Fruit fly (Drosophila melanogaster) whole organism, embryonic: Measurements from ENCODE around the gene Orct2.
A peak's percentile ranks its signal among the peaks of the same experiment; 100 is the strongest.

Source experiments
- ATbp ChIP-seq: fragments of 200-800 bp; sonication (Bioruptor generic); optimal IDR thresholded peaks from 2 replicates; lab custom pipeline; 2017; ENCODE audit warnings: missing biosample characterization, mild to moderate bottlenecking, missing genetic modification characterization, missing genetic modification reagents
- BEAF-32 ChIP-seq: fragments of 200-800 bp; sonication (Bioruptor generic); optimal IDR thresholded peaks from 3 replicates; lab custom pipeline; 2017; ENCODE audit warnings: missing biosample characterization, missing genetic modification characterization, mild to moderate bottlenecking, moderate library complexity, missing genetic modification reagents
- Blimp-1 ChIP-seq: fragments of 200-800 bp; sonication (Bioruptor generic); optimal IDR thresholded peaks from 3 replicates; lab custom pipeline; 2018; ENCODE audit warnings: missing biosample characterization, missing genetic modification characterization, mild to moderate bottlenecking, moderate library complexity, missing genetic modification reagents
- CG10565 ChIP-seq: fragments of 200-800 bp; sonication (Bioruptor generic); optimal IDR thresholded peaks from 3 replicates; lab custom pipeline; 2016; ENCODE audit warnings: missing biosample characterization, mild to moderate bottlenecking, missing genetic modification characterization
- CG11695 ChIP-seq: fragments of 200-800 bp; sonication (Bioruptor generic); IDR thresholded peaks from 3 replicates; pipeline ENCODE4 v1.3.6; 2022; ENCODE audit warnings: missing biosample characterization, missing genetic modification characterization
- CG12155 ChIP-seq: fragments of 200-800 bp; sonication (Bioruptor generic); optimal IDR thresholded peaks from 3 replicates; lab custom pipeline; 2016; ENCODE audit warnings: missing biosample characterization, missing genetic modification characterization
- CG12391 ChIP-seq: fragments of 200-800 bp; sonication (Bioruptor generic); optimal IDR thresholded peaks from 3 replicates; lab custom pipeline; 2018; ENCODE audit warnings: missing biosample characterization, mild to moderate bottlenecking, missing genetic modification characterization, moderate library complexity
- CG13624 ChIP-seq: fragments of 200-800 bp; sonication (Bioruptor generic); optimal IDR thresholded peaks from 2 replicates; lab custom pipeline; 2016; ENCODE audit warnings: missing biosample characterization, missing genetic modification characterization
- CG15269 ChIP-seq: fragments of 200-800 bp; sonication (Bioruptor generic); optimal IDR thresholded peaks from 2 replicates; lab custom pipeline; 2018; ENCODE audit warnings: missing biosample characterization, mild to moderate bottlenecking, missing genetic modification characterization, moderate library complexity
- CG1529 ChIP-seq: fragments of 200-800 bp; sonication (Bioruptor generic); optimal IDR thresholded peaks from 3 replicates; lab custom pipeline; 2018; ENCODE audit warnings: missing biosample characterization, missing genetic modification characterization
- CG17829 ChIP-seq: fragments of 200-800 bp; optimal IDR thresholded peaks from 2 replicates; lab custom pipeline; 2019; ENCODE audit warnings: missing biosample characterization, mild to moderate bottlenecking, missing genetic modification characterization, moderate library complexity
- CG17912 ChIP-seq: fragments of 200-800 bp; sonication (Bioruptor generic); optimal IDR thresholded peaks from 2 replicates; lab custom pipeline; 2018; ENCODE audit warnings: missing biosample characterization, mild to moderate bottlenecking, missing genetic modification characterization
- CG2129 ChIP-seq: fragments of 200-800 bp; sonication (Bioruptor generic); IDR thresholded peaks from 2 replicates; pipeline ENCODE4 v1.3.6; 2022; ENCODE audit warnings: missing biosample characterization, missing genetic modification characterization; ENCODE audit not compliant: partially characterized antibody
- CG2678 ChIP-seq: fragments of 200-800 bp; sonication (Bioruptor generic); optimal IDR thresholded peaks from 3 replicates; lab custom pipeline; 2019; ENCODE audit warnings: missing biosample characterization, mild to moderate bottlenecking, missing genetic modification characterization, moderate library complexity
- CG4360 ChIP-seq: fragments of 200-800 bp; sonication (Bioruptor generic); IDR thresholded peaks from 2 replicates; pipeline ENCODE4 v1.3.6; 2022; ENCODE audit warnings: missing biosample characterization, missing genetic modification characterization
- CG43689 ChIP-seq: fragments of 200-800 bp; sonication (Bioruptor generic); IDR thresholded peaks from 2 replicates; pipeline ENCODE4 v1.3.6; 2022; ENCODE audit warnings: missing biosample characterization, missing genetic modification characterization
- CG4617 ChIP-seq: fragments of 200-800 bp; sonication (Bioruptor generic); optimal IDR thresholded peaks from 3 replicates; lab custom pipeline; 2016; ENCODE audit warnings: missing biosample characterization, missing genetic modification characterization, borderline replicate concordance
- CG4820 ChIP-seq: fragments of 200-800 bp; sonication (Bioruptor generic); optimal IDR thresholded peaks from 3 replicates; lab custom pipeline; 2016; ENCODE audit warnings: missing biosample characterization, missing genetic modification characterization
- CG6254 ChIP-seq: fragments of 200-800 bp; sonication (Bioruptor generic); optimal IDR thresholded peaks from 3 replicates; lab custom pipeline; 2017; ENCODE audit warnings: mild to moderate bottlenecking, missing biosample characterization, missing genetic modification reagents, missing genetic modification characterization
- CG6654 ChIP-seq: fragments of 200-800 bp; sonication (Bioruptor generic); optimal IDR thresholded peaks from 2 replicates; lab custom pipeline; 2017; ENCODE audit warnings: missing biosample characterization, mild to moderate bottlenecking, missing genetic modification characterization
- CG6683 ChIP-seq: fragments of 200-800 bp; sonication (Bioruptor generic); optimal IDR thresholded peaks from 2 replicates; lab custom pipeline; 2017; ENCODE audit warnings: missing biosample characterization, mild to moderate bottlenecking, missing genetic modification characterization, missing genetic modification reagents
- CG6689 ChIP-seq: fragments of 200-800 bp; sonication (Bioruptor generic); IDR thresholded peaks from 2 replicates; pipeline ENCODE4 v1.3.6; 2022; ENCODE audit warnings: missing biosample characterization, missing genetic modification characterization
- CG7271 ChIP-seq: fragments of 200-800 bp; sonication (Bioruptor generic); optimal IDR thresholded peaks from 2 replicates; lab custom pipeline; 2018; ENCODE audit warnings: missing biosample characterization, mild to moderate bottlenecking, missing genetic modification characterization, moderate library complexity
- CG8359 ChIP-seq: fragments of 200-800 bp; sonication (Bioruptor generic); optimal IDR thresholded peaks from 2 replicates; lab custom pipeline; 2017; ENCODE audit warnings: missing biosample characterization, mild to moderate bottlenecking, missing genetic modification characterization, borderline replicate concordance
- Camta ChIP-seq: fragments of 200-800 bp; sonication (Bioruptor generic); optimal IDR thresholded peaks from 2 replicates; lab custom pipeline; 2016; ENCODE audit warnings: missing biosample characterization, missing genetic modification characterization
- Dbx ChIP-seq: fragments of 200-800 bp; sonication (Bioruptor generic); IDR thresholded peaks from 3 replicates; pipeline ENCODE4 v1.3.6; 2022; ENCODE audit warnings: missing biosample characterization, missing genetic modification characterization
- E2f1 ChIP-seq: fragments of 200-800 bp; sonication (Bioruptor generic); IDR thresholded peaks from 2 replicates; pipeline ENCODE4 v1.3.6; 2022; ENCODE audit warnings: missing biosample characterization, missing genetic modification characterization
- HLHmδ ChIP-seq: fragments of 200-800 bp; sonication (Bioruptor generic); optimal IDR thresholded peaks from 2 replicates; lab custom pipeline; 2018; ENCODE audit warnings: missing biosample characterization, mild to moderate bottlenecking, missing genetic modification characterization, moderate library complexity
- Hsf ChIP-seq: fragments of 200-800 bp; sonication (Bioruptor generic); optimal IDR thresholded peaks from 3 replicates; lab custom pipeline; 2016; ENCODE audit warnings: missing biosample characterization, missing genetic modification characterization
- Jarid2 ChIP-seq: fragments of 200-800 bp; sonication (Bioruptor generic); optimal IDR thresholded peaks from 3 replicates; lab custom pipeline; 2017; ENCODE audit warnings: mild to moderate bottlenecking, missing biosample characterization, missing genetic modification reagents, missing genetic modification characterization
- MTF-1 ChIP-seq: fragments of 200-800 bp; sonication (Bioruptor generic); optimal IDR thresholded peaks from 2 replicates; lab custom pipeline; 2018; ENCODE audit warnings: missing biosample characterization, mild to moderate bottlenecking, missing genetic modification characterization, borderline replicate concordance
- Poxn ChIP-seq: fragments of 200-800 bp; sonication (Bioruptor generic); IDR thresholded peaks from 2 replicates; pipeline ENCODE4 v1.3.6; 2022; ENCODE audit warnings: missing biosample characterization, missing genetic modification characterization
- Rfx ChIP-seq: fragments of 200-800 bp; sonication (Bioruptor generic); IDR thresholded peaks from 2 replicates; pipeline ENCODE4 v1.3.6; 2022; ENCODE audit warnings: missing biosample characterization, missing genetic modification characterization
- Spps ChIP-seq: fragments of 200-800 bp; sonication (Bioruptor generic); optimal IDR thresholded peaks from 2 replicates; lab custom pipeline; 2018; ENCODE audit warnings: missing biosample characterization, mild to moderate bottlenecking, missing genetic modification characterization
- abd-A ChIP-seq: fragments of 200-800 bp; sonication (Bioruptor generic); optimal IDR thresholded peaks from 3 replicates; lab custom pipeline; 2019; ENCODE audit warnings: missing biosample characterization, mild to moderate bottlenecking, missing genetic modification characterization, moderate library complexity
- crp ChIP-seq, 2 experiments: fragments of 200-800 bp; sonication (Bioruptor generic); optimal IDR thresholded peaks; 2 replicates in 1 of 2; 3 replicates in 1 of 2; lab custom pipeline; 2017; ENCODE audit warnings: missing biosample characterization in 2 of 2, missing genetic modification characterization in 2 of 2, mild to moderate bottlenecking in 1 of 2, moderate library complexity in 1 of 2
- dysf ChIP-seq: fragments of 200-800 bp; sonication (Bioruptor generic); IDR thresholded peaks from 3 replicates; pipeline ENCODE4 v1.3.6; 2022; ENCODE audit warnings: missing biosample characterization, missing genetic modification characterization
- lov ChIP-seq, 2 experiments: fragments of 200-800 bp in 1 of 2; fragments of >200 bp in 1 of 2; sonication (Bioruptor generic) in 1 of 2; IDR thresholded peaks in 1 of 2; optimal IDR thresholded peaks in 1 of 2; 2 replicates in 1 of 2; 3 replicates in 1 of 2; pipeline versions ENCODE4 v1.3.6 to Lab custom; 2017 to 2022; ENCODE audit warnings: missing biosample characterization in 1 of 2, missing genetic modification characterization in 1 of 2
- nerfin-2 ChIP-seq: fragments of 200-800 bp; sonication (Bioruptor generic); IDR thresholded peaks from 2 replicates; pipeline ENCODE4 v1.3.6; 2022; ENCODE audit warnings: missing biosample characterization, missing genetic modification characterization; ENCODE audit not compliant: partially characterized antibody
- onecut ChIP-seq: fragments of 200-800 bp; sonication (Bioruptor generic); IDR thresholded peaks from 2 replicates; pipeline ENCODE4 v1.3.6; 2022; ENCODE audit warnings: missing biosample characterization, missing genetic modification characterization
- otp ChIP-seq: fragments of 200-800 bp; sonication (Bioruptor generic); IDR thresholded peaks from 3 replicates; pipeline ENCODE4, ENCODE4 v1.3.6; 2022; ENCODE audit warnings: missing biosample characterization, missing genetic modification characterization
- pb ChIP-seq: fragments of 200-800 bp; sonication (Bioruptor generic); optimal IDR thresholded peaks from 3 replicates; lab custom pipeline; 2016; ENCODE audit warnings: missing biosample characterization, missing genetic modification characterization
- peb ChIP-seq: fragments of 200-800 bp; sonication (Bioruptor generic); IDR thresholded peaks from 2 replicates; pipeline ENCODE4 v1.3.6; 2022; ENCODE audit warnings: missing biosample characterization, missing genetic modification characterization
- pho ChIP-seq: fragments of 200-800 bp; sonication (Bioruptor generic); optimal IDR thresholded peaks from 2 replicates; lab custom pipeline; 2016; ENCODE audit warnings: missing biosample characterization, missing genetic modification characterization
- pita ChIP-seq: fragments of 200-800 bp; sonication (Bioruptor generic); optimal IDR thresholded peaks from 2 replicates; lab custom pipeline; 2017; ENCODE audit warnings: missing biosample characterization, mild to moderate bottlenecking, missing genetic modification characterization
- run ChIP-seq: fragments of 200-800 bp; sonication (Bioruptor generic); optimal IDR thresholded peaks from 3 replicates; lab custom pipeline; 2018; ENCODE audit warnings: missing biosample characterization, mild to moderate bottlenecking, missing genetic modification characterization
- slou ChIP-seq: fragments of 200-800 bp; sonication (Bioruptor generic); optimal IDR thresholded peaks from 3 replicates; lab custom pipeline; 2016; ENCODE audit warnings: missing biosample characterization, missing genetic modification characterization
- tna ChIP-seq: fragments of 200-800 bp; sonication (Bioruptor generic); IDR thresholded peaks from 2 replicates; pipeline ENCODE4 v1.3.6; 2022; ENCODE audit warnings: missing biosample characterization, missing genetic modification characterization; ENCODE audit not compliant: partially characterized antibody
- vvl ChIP-seq: fragments of 200-800 bp; sonication (Bioruptor generic); IDR thresholded peaks from 2 replicates; pipeline ENCODE4 v1.3.6; 2022; ENCODE audit warnings: missing biosample characterization, missing genetic modification characterization
- wdn ChIP-seq: fragments of 200-800 bp; sonication (Bioruptor generic); IDR thresholded peaks from 2 replicates; pipeline ENCODE4 v1.3.6; 2022; ENCODE audit warnings: missing biosample characterization, missing genetic modification characterization

Orct2 gene

dm6 chr3R:24320342-24320711 lies 47.5 kb downstream of the Orct2 start (continued):
- TF ChIP-seq CG6254 (GFP tag; lab: Kevin White, UChicago) (no peak), vvl (GFP tag; lab: Robert Waterston, UW) (peak; percentile 72), tna (peak; percentile 75), CG6654 (GFP tag; lab: Kevin White, UChicago) (no peak), CG1529 (no peak), CG43689 (no peak), CG12155 (GFP tag; lab: Kevin White, UChicago) (no peak), HLHmδ (GFP tag; lab: Kevin White, UChicago) (peak; percentile 11), Rfx (GFP tag; lab: Robert Waterston, UW) (peak; percentile 52; the same call in 1 of the 2 replicates), peb (GFP tag; lab: Robert Waterston, UW) (no peak), lov (optimal IDR thresholded peaks at IDR 0.05; lab: Kevin White, UChicago) (no peak), lov (GFP tag; IDR thresholded peaks at IDR 0.05; lab: Robert Waterston, UW) (no peak), pb (GFP tag; lab: Kevin White, UChicago) (no peak), abd-A (tag; lab: Kevin White, UChicago) (no peak), CG4617 (no peak), Blimp-1 (no peak), onecut (GFP tag; lab: Robert Waterston, UW) (peak; percentile 45; the same call in 1 of the 2 replicates), CG17829 (tag; lab: Kevin White, UChicago) (peak; percentile 28), CG10565 (GFP tag; lab: Kevin White, UChicago) (no peak), pita (GFP tag; lab: Kevin White, UChicago) (no peak), CG12391 (peak; percentile 79), ATbp (no peak), CG6689 (GFP tag; lab: Robert Waterston, UW) (no peak), Dbx (GFP tag; lab: Robert Waterston, UW) (no peak), otp (GFP tag; lab: Robert Waterston, UW) (0 out of 3 replicates have a peak, but pooled peaks have one; percentile 30), CG13624 (GFP tag; lab: Kevin White, UChicago) (no peak), BEAF-32 (GFP tag; lab: Kevin White, UChicago) (peak; percentile 75), CG11695 (GFP tag; lab: Robert Waterston, UW) (no peak), Hsf (GFP tag; lab: Kevin White, UChicago) (no peak), CG17912 (GFP tag; lab: Kevin White, UChicago) (peak; percentile 25), CG4360 (no peak), Poxn (GFP tag; lab: Robert Waterston, UW) (no peak), CG15269 (no peak), CG8359 (GFP tag; lab: Kevin White, UChicago) (no peak), CG2678 (tag; lab: Kevin White, UChicago) (no peak), Camta (GFP tag; lab: Kevin White, UChicago) (no peak), pho (GFP tag; lab: Kevin White, UChicago) (no peak), MTF-1 (GFP tag; lab: Kevin White, UChicago) (no peak), CG7271 (tag; lab: Kevin White, UChicago) (no peak), run (tag; lab: Kevin White, UChicago) (peak; percentile 11), CG6683 (GFP tag; lab: Kevin White, UChicago) (no peak), nerfin-2 (GFP tag; lab: Robert Waterston, UW) (no peak), crp (GFP tag; optimal IDR thresholded peaks at IDR 0.05; lab: Kevin White, UChicago) (no peak), wdn (GFP tag; lab: Robert Waterston, UW) (no peak), E2f1 (GFP tag; lab: Robert Waterston, UW) (no peak), dysf (GFP tag; lab: Robert Waterston, UW) (no peak), Spps (no peak), slou (no peak), CG2129 (GFP tag; lab: Robert Waterston, UW) (peak; percentile 43; the same call in 1 of the 2 replicates), CG4820 (no peak), Jarid2 (GFP tag; lab: Kevin White, UChicago) (no peak)
